Fruit fly (Drosophila melanogaster) whole organism, adult: ENCODE data around the gene Xport-A.

Experiments used
- CG1620 ChIP-seq: fragments of 200-800 bp; sonication (Bioruptor generic); optimal IDR thresholded peaks from 2 replicates; lab custom pipeline; 2016; ENCODE audit warnings: missing biosample characterization, missing genetic modification characterization
- CG33017 ChIP-seq: fragments of 200-800 bp; sonication (Bioruptor generic); optimal IDR thresholded peaks from 2 replicates; lab custom pipeline; 2018; ENCODE audit warnings: missing biosample characterization, mild to moderate bottlenecking, missing genetic modification characterization, moderate library complexity
- CG7101 ChIP-seq: fragments of 200-800 bp; sonication (Bioruptor generic); optimal IDR thresholded peaks from 2 replicates; lab custom pipeline; 2018; ENCODE audit warnings: missing biosample characterization, mild to moderate bottlenecking, missing genetic modification characterization, moderate library complexity
- Clk ChIP-seq: fragments of 200-800 bp; sonication (Bioruptor generic); optimal IDR thresholded peaks from 2 replicates; lab custom pipeline; 2017; ENCODE audit warnings: missing biosample characterization, missing genetic modification characterization
- Crg-1 ChIP-seq: fragments of 200-800 bp; sonication (Bioruptor generic); optimal IDR thresholded peaks from 2 replicates; lab custom pipeline; 2016; ENCODE audit warnings: missing biosample characterization, missing genetic modification characterization
- Mnt ChIP-seq: fragments of 200-800 bp; sonication (Bioruptor generic); optimal IDR thresholded peaks from 2 replicates; lab custom pipeline; 2016; ENCODE audit warnings: missing biosample characterization, mild to moderate bottlenecking, missing genetic modification characterization
- cic ChIP-seq: fragments of 200-800 bp; sonication (Bioruptor generic); optimal IDR thresholded peaks from 2 replicates; lab custom pipeline; 2017; ENCODE audit warnings: missing biosample characterization, mild to moderate bottlenecking, missing genetic modification characterization, moderate library complexity
- cnc ChIP-seq, 2 experiments: fragments of >200 bp; optimal IDR thresholded peaks; 2 replicates each; lab custom pipeline; 2017
- kay ChIP-seq: fragments of 200-800 bp; sonication (Bioruptor generic); peaks from one replicate; lab custom pipeline; 2016; ENCODE audit warnings: missing biosample characterization, missing genetic modification characterization, borderline replicate concordance
- ovo ChIP-seq: fragments of 200-800 bp; sonication (Bioruptor generic); optimal IDR thresholded peaks from 2 replicates; lab custom pipeline; 2016; ENCODE audit warnings: missing biosample characterization, missing genetic modification characterization
- pad ChIP-seq: fragments of 200-800 bp; sonication (Bioruptor generic); optimal IDR thresholded peaks from 3 replicates; lab custom pipeline; 2017; ENCODE audit warnings: missing biosample characterization, missing genetic modification characterization, mild to moderate bottlenecking, moderate library complexity, missing genetic modification reagents
- tj ChIP-seq: fragments of 200-800 bp; sonication (Bioruptor generic); optimal IDR thresholded peaks from 3 replicates; lab custom pipeline; 2017; ENCODE audit warnings: missing biosample characterization, mild to moderate bottlenecking, missing genetic modification characterization, moderate library complexity
- toe ChIP-seq: fragments of 200-800 bp; sonication (Bioruptor generic); optimal IDR thresholded peaks from 2 replicates; lab custom pipeline; 2016; ENCODE audit warnings: missing biosample characterization, missing genetic modification characterization

dm6 chr3R:19904865-19905373 lies 10.3 kb downstream of the Xport-A start, which contains the start of the genes Surf6 and RhoGAP92B:
- TF ChIP-seq cic (GFP tag; lab: Kevin White, UChicago), result peak; percentile 80
- TF ChIP-seq toe (GFP tag; lab: Kevin White, UChicago), result no peak
- peak; percentile 38 for TF ChIP-seq CG33017 (tag; lab: Kevin White, UChicago)
- no peak for TF ChIP-seq cnc (optimal IDR thresholded peaks at IDR 0.05; lab: Kevin White, UChicago)
- peak; percentile 63 for TF ChIP-seq CG7101 (tag; lab: Kevin White, UChicago)
- peak; percentile 72 for TF ChIP-seq tj
- peak; percentile 58 for TF ChIP-seq pad
- TF ChIP-seq Clk (GFP tag; lab: Kevin White, UChicago), result peak; percentile 36
- peak; percentile 43 for TF ChIP-seq ovo (GFP tag; lab: Kevin White, UChicago)
- TF ChIP-seq Mnt (GFP tag; lab: Kevin White, UChicago), result peak; percentile 98
- peak; percentile 94 for TF ChIP-seq kay
- TF ChIP-seq Crg-1 (GFP tag; lab: Kevin White, UChicago), result peak; percentile 46
- TF ChIP-seq CG1620 (GFP tag; lab: Kevin White, UChicago), result peak; percentile 51
